Worm (Caenorhabditis elegans) whole organism, midembryonic: Measurements from ENCODE around the gene fbxa-105.

ENCODE experiments used
- T22C8.4 ChIP-seq: fragments of 200-800 bp; sonication (Bioruptor generic); IDR thresholded peaks from 2 replicates; pipeline ENCODE4 v1.3.6; 2022; ENCODE audit warnings: missing genetic modification characterization, missing compliant biosample characterization
- klf-2 ChIP-seq: fragments of 200-800 bp; sonication (Bioruptor generic); conservative IDR thresholded peaks from 2 replicates; pipeline ENCODE4 v1.3.6; 2022; ENCODE audit warnings: missing genetic modification reagents, missing genetic modification characterization, missing compliant biosample characterization
- ref-1 ChIP-seq: fragments of 200-800 bp; sonication (Bioruptor generic); conservative IDR thresholded peaks from 2 replicates; pipeline ENCODE4 v1.3.6; 2022; ENCODE audit warnings: missing genetic modification reagents, missing genetic modification characterization, missing compliant biosample characterization
- ztf-23 ChIP-seq: fragments of 200-800 bp; sonication (Bioruptor generic); IDR thresholded peaks from 2 replicates; pipeline ENCODE4 v1.3.6; 2022; ENCODE audit warnings: missing genetic modification reagents, missing genetic modification characterization, missing compliant biosample characterization

- TF ChIP-seq T22C8.4 (GFP tag; lab: Robert Waterston, UW) (no peak), ref-1 (GFP tag; lab: Robert Waterston, UW) (no peak), klf-2 (no peak), ztf-23 (no peak)
These were observed 3.5 kb upstream of the fbxa-105 start, which contains the start of gene srx-9 for ce11 chrV:7395359-7395758.
